Worm (Caenorhabditis elegans) whole organism, L3 larva: ENCODE results near the gene nhr-212.

Source experiments
- fkh-10 ChIP-seq: sonication (generic microtip); optimal IDR thresholded peaks from 2 replicates; lab custom pipeline; 2017; ENCODE audit warnings: missing biosample characterization, missing genetic modification reagents, missing genetic modification characterization
- lsy-12 ChIP-seq: sonication (generic microtip); optimal IDR thresholded peaks from 2 replicates; lab custom pipeline; 2016; ENCODE audit warnings: mild to moderate bottlenecking, missing genetic modification characterization, missing compliant biosample characterization

- TF ChIP-seq lsy-12 (tag; lab: Kevin White, UChicago), result no peak
- TF ChIP-seq fkh-10, result no peak
Observed at ce11 chrV:457839-458238, 26.8 kb upstream of the nhr-212 start.
